Fruit fly (Drosophila melanogaster): ENCODE data around the gene CG43117.
A peak's percentile ranks its signal among the peaks of the same experiment; 100 is the strongest.

The CG43117 gene

DNA sequence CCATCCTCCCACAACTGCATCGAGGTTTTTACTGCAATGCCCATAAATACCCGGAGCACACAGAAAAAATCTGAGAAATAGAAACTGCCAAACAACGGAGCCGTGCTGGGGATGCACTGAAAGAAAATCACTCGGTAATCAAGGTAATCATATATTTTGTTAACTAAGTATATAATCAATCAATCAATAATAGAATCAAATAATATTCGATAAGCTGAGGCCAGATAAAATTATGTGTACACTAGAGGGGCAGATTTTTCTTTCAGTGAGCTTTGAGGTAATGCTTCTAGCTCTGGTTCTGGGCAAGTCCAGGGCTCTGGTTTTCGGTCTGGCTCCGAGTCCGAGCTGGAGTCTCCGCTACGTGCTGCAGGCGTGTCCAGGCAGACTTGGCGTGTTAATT, 23.4 kb downstream of the CG43117 start (continued):
- TF ChIP-seq CG8119 (GFP tag; IDR thresholded peaks at IDR 0.05) = peak; percentile 36; the same call in 1 of the 3 replicates
- peak; percentile 68 for TF ChIP-seq Eip78C (GFP tag)
- no peak for TF ChIP-seq CG34406 (GFP tag; optimal IDR thresholded peaks at IDR 0.05)
- no peak for TF ChIP-seq lz (GFP tag; optimal IDR thresholded peaks at IDR 0.05)
- no peak for TF ChIP-seq fkh (GFP tag; optimal IDR thresholded peaks at IDR 0.05)
- peak; percentile 29 for TF ChIP-seq CG3919 (GFP tag; optimal IDR thresholded peaks at IDR 0.05)
- TF ChIP-seq Sox102F (GFP tag; optimal IDR thresholded peaks at IDR 0.05) = no peak
- no peak for TF ChIP-seq Smox (GFP tag; optimal IDR thresholded peaks at IDR 0.05)
- TF ChIP-seq CG11762 (GFP tag; optimal IDR thresholded peaks at IDR 0.05; ENCODE audit: insufficient read depth) = no peak
- TF ChIP-seq net (GFP tag; optimal IDR thresholded peaks at IDR 0.05) = no peak
- TF ChIP-seq CG8319 (GFP tag; optimal IDR thresholded peaks at IDR 0.05) = no peak
- TF ChIP-seq Sox15 (GFP tag; optimal IDR thresholded peaks at IDR 0.05) = no peak
- no peak for TF ChIP-seq CG8632 (GFP tag; optimal IDR thresholded peaks at IDR 0.05)
- no peak for TF ChIP-seq Blimp-1 (GFP tag; optimal IDR thresholded peaks at IDR 0.05)
- TF ChIP-seq dsx (GFP tag; optimal IDR thresholded peaks at IDR 0.05; ENCODE audit: poor library complexity, severe bottlenecking) = no peak
- no peak for TF ChIP-seq CG4318 (GFP tag; optimal IDR thresholded peaks at IDR 0.05)
- no peak for TF ChIP-seq spab (GFP tag; optimal IDR thresholded peaks at IDR 0.05)
- TF ChIP-seq CG9139 (GFP tag; optimal IDR thresholded peaks at IDR 0.05) = no peak
- no peak for TF ChIP-seq CG7368 (GFP tag; optimal IDR thresholded peaks at IDR 0.05)
- TF ChIP-seq CG31627 (GFP tag; optimal IDR thresholded peaks at IDR 0.05) = no peak
- TF ChIP-seq Eip93F (GFP tag; optimal IDR thresholded peaks at IDR 0.05) = no peak
- TF ChIP-seq OdsH (GFP tag; optimal IDR thresholded peaks at IDR 0.05) = peak; percentile 29
- TF ChIP-seq CG16779 (tag; optimal IDR thresholded peaks at IDR 0.05) = no peak
- TF ChIP-seq topi (GFP tag; optimal IDR thresholded peaks at IDR 0.05) = no peak
- no peak for TF ChIP-seq cyc (GFP tag; optimal IDR thresholded peaks at IDR 0.05)
- no peak for TF ChIP-seq CG3032 (tag; optimal IDR thresholded peaks at IDR 0.05)
- peak; percentile 72 for TF ChIP-seq CG15336 (GFP tag; IDR thresholded peaks at IDR 0.05)
- no peak for TF ChIP-seq salr (GFP tag; optimal IDR thresholded peaks at IDR 0.05)
- peak; percentile 24; the same call in 1 of the 2 replicates for TF ChIP-seq CG11294 (GFP tag; IDR thresholded peaks at IDR 0.05)
- TF ChIP-seq CG32006 (GFP tag; optimal IDR thresholded peaks at IDR 0.05) = no peak
- peak; percentile 2 for TF ChIP-seq CG10631 (GFP tag; optimal IDR thresholded peaks at IDR 0.05)
- no peak for TF ChIP-seq Ets96B (tag; optimal IDR thresholded peaks at IDR 0.05)
- no peak for TF ChIP-seq vri (GFP tag; optimal IDR thresholded peaks at IDR 0.05)
- TF ChIP-seq Eip75B (GFP tag; optimal IDR thresholded peaks at IDR 0.05) = no peak
- no peak for TF ChIP-seq ss (GFP tag; optimal IDR thresholded peaks at IDR 0.05)

DNA sequence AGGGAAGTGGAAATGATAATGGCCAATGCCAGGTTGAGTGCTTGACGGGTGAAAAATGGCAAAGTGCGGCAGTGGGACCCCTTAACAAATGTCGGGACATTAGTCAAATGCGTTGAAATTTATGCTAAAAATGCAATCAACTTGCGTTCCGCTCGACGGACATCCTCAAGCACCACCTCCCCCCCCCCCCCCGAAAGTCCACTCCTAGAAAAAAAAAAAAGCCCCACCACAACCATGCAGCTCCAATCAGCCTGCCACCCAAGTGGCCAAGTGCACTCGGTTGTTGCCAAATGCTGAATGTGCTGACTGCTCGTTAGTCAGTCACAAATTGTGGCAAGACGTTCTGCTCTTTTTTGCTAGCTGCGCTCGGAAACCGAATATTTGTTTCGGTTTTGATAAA, 24.1 kb downstream of the CG43117 start:
- TF ChIP-seq net (GFP tag; optimal IDR thresholded peaks at IDR 0.05) (no peak), dsx (GFP tag; optimal IDR thresholded peaks at IDR 0.05; ENCODE audit: poor library complexity, severe bottlenecking) (no peak), svp (GFP tag) (no peak), CG10669 (GFP tag; optimal IDR thresholded peaks at IDR 0.05) (no peak), CG6792 (GFP tag; optimal IDR thresholded peaks at IDR 0.05) (no peak), CG15336 (GFP tag; IDR thresholded peaks at IDR 0.05) (no peak), CG11294 (GFP tag; IDR thresholded peaks at IDR 0.05) (no peak), Met (GFP tag; optimal IDR thresholded peaks at IDR 0.05) (no peak), topi (GFP tag; optimal IDR thresholded peaks at IDR 0.05) (no peak), Hr39 (GFP tag; optimal IDR thresholded peaks at IDR 0.05) (no peak), lz (GFP tag; optimal IDR thresholded peaks at IDR 0.05) (no peak), CG11902 (GFP tag; optimal IDR thresholded peaks at IDR 0.05) (no peak), Ets96B (tag; optimal IDR thresholded peaks at IDR 0.05) (no peak)
